Worm (Caenorhabditis elegans) whole organism, L4 larva: ENCODE results near the gene srz-67.
"Not testable (repeated sequence)": the region's sequence is repeated elsewhere in the genome, so short reads cannot be mapped to it uniquely, and the experiment has no call there.

Experiments
- Y5F2A.4 ChIP-seq: fragments of 200-800 bp; sonication (Bioruptor generic); optimal IDR thresholded peaks from 2 replicates; lab custom pipeline; 2018; ENCODE audit warnings: mild to moderate bottlenecking, missing genetic modification characterization, missing compliant biosample characterization
- daf-12 ChIP-seq: fragments of 150-350 bp; optimal IDR thresholded peaks from 2 replicates; lab custom pipeline; 2014; ENCODE audit warnings: missing biosample characterization, missing genetic modification reagents, missing genetic modification characterization
- nhr-25 ChIP-seq: sonication (generic microtip); optimal IDR thresholded peaks from 2 replicates; lab custom pipeline; 2017; ENCODE audit warnings: missing genetic modification characterization, mild to moderate bottlenecking, missing compliant biosample characterization, antibody characterized with exemption, moderate library complexity, borderline replicate concordance; ENCODE audit not compliant: insufficient read depth

Gene srz-67

DNA sequence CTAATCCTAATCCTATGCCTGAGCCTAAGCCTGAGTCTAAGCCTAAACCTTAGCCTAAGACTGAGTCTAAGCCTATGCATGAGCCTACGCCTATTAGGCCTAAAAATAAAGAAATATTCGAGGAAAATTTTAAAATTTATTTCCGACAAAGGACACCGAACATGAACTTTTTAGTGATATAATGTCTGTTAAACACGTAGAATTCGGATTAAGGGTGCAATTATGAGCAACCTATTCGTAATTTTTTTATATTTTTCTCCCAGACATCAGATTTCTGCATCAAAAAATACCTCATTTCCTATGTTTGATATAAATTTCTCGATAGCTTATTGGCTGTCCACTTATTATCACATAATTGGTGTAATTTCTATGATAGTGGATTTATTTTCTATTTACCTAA, 47.9 kb downstream of the srz-67 start, which contains the start of gene Y27F2A.11:
Y27F2A.11 (plus strand) TSS at position 301 of the 400 bp plus-strand sequence.
- not testable (repeated sequence) for TF ChIP-seq daf-12; nhr-25; Y5F2A.4 (GFP tag; lab: Kevin White, UChicago)
- TF ChIP-seq, all 104 proteins: peak for 0; not testable (repeated sequence) for 104
